Worm (Caenorhabditis elegans): ENCODE results near the gene str-48.

Gene str-48

DNA sequence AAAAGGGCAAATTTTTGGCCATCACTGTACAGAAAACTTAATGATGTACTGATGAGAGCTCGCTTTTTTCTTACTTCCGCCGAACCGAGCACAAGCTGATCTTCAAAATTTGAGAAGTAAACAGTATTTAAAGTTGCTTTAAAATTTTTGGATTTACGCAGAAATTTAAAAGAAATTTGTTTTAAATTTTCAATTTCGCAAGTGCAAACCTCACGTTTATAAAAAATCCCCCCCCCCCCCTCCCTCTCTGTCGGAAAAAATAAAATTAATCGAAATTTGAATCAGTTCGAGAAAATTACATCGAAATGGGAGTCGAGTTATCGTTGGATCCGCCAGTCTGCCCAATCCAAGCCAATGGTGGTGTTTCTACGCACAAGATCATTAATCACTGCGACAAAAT is 31.6 kb downstream of the str-48 start, which contains the start of gene C34D4.3:
C34D4.3 (plus strand) TSS at position 301 of the 400 bp plus-strand sequence.
- TF ChIP-seq nhr-6 (tag; optimal IDR thresholded peaks at IDR 0.05) (no peak), nhr-129 (tag; optimal IDR thresholded peaks at IDR 0.05) (no peak), ztf-11 (tag; optimal IDR thresholded peaks at IDR 0.05) (no peak), lin-13 (GFP tag; optimal IDR thresholded peaks at IDR 0.05) (no peak), skn-1 (tag; optimal IDR thresholded peaks at IDR 0.05) (no peak), mbf-1 (tag; optimal IDR thresholded peaks at IDR 0.05) (no peak), egl-27 (tag; optimal IDR thresholded peaks at IDR 0.05) (no peak), peb-1 (tag; optimal IDR thresholded peaks at IDR 0.05) (no peak), blmp-1 (tag; optimal IDR thresholded peaks at IDR 0.05; ENCODE audit: insufficient read depth) (no peak), unc-62 (GFP tag; optimal IDR thresholded peaks at IDR 0.05) (no peak), dmd-4 (tag; optimal IDR thresholded peaks at IDR 0.05) (no peak)

DNA sequence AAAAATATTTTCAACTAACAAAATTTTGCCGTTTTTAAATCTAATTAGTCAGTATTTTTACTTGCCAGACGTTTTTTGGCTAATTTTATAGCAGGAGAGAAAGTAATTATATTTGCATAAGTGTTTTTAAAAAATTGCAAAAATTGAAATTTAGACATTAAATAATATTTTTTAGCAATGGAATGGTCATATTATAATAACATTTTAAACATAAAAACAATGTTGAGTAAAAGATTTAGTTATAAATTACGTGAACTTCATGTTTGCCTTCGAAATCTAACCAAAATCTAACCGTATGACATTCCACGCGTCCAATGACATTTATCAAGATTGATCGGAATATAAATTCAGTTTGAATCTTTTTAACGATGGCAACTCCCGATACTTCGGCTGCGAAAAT is 32.6 kb downstream of the str-48 start, which contains the start of gene C34D4.2:
C34D4.2 (plus strand) TSS at position 301 of the 400 bp plus-strand sequence.
- TF ChIP-seq F13H6.1 (tag; optimal IDR thresholded peaks at IDR 0.05) (no peak), unc-55 (GFP tag; optimal IDR thresholded peaks at IDR 0.05) (no peak), ztf-1 (GFP tag; conservative IDR thresholded peaks at IDR 0.05) (no peak), nhr-237 (tag; optimal IDR thresholded peaks at IDR 0.05) (no peak), elt-3 (tag; optimal IDR thresholded peaks at IDR 0.05) (no peak), ama-1 (optimal IDR thresholded peaks at IDR 0.05) (no peak), sma-3 (GFP tag; optimal IDR thresholded peaks at IDR 0.05) (no peak), ceh-16 (tag; optimal IDR thresholded peaks at IDR 0.05) (no peak), aly-2 (tag; optimal IDR thresholded peaks at IDR 0.05) (no peak), Y55F3AM.14 (GFP tag; optimal IDR thresholded peaks at IDR 0.05) (no peak), C34F6.9 (tag; optimal IDR thresholded peaks at IDR 0.05) (no peak), nhr-21 (tag; optimal IDR thresholded peaks at IDR 0.05) (no peak), mbf-1 (tag; optimal IDR thresholded peaks at IDR 0.05) (no peak)

- TF ChIP-seq C34F6.9 (tag; optimal IDR thresholded peaks at IDR 0.05): peak; percentile 33
- TF ChIP-seq crh-2 (tag; optimal IDR thresholded peaks at IDR 0.05): no peak
- no peak for TF ChIP-seq Y55F3AM.14 (GFP tag; optimal IDR thresholded peaks at IDR 0.05)
- TF ChIP-seq sem-4 (tag; optimal IDR thresholded peaks at IDR 0.05): no peak
These were observed 34.6 kb downstream of the str-48 start, which contains the start of gene maph-9 for ce11 chrIV:7156356-7156755. maph-9 (plus strand) TSS chrIV:7156628.

DNA sequence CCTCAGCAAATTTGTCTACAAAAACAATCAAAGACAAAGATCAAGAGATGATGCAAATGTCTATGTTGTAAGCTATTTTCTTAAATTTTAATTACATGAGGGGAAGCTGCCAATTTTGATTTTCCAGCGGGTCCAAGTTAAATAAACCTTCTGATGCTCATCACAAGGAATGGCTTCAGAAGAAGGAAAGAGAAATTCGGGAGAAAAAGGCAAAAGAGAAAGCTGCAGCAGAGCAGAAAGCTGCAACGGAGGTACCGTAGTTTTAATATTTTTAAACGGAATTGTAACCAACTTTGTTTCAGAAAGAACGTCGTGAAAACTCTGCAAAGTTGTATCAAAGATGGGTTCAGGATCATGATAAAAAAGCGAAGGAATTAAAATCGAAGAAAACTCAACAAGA is 36.4 kb downstream of the str-48 start:
- TF ChIP-seq mdl-1 (tag; optimal IDR thresholded peaks at IDR 0.05) (no peak), ceh-82 (tag; optimal IDR thresholded peaks at IDR 0.05) (no peak), gmeb-1 (tag; optimal IDR thresholded peaks at IDR 0.05) (no peak), nhr-10 (tag; optimal IDR thresholded peaks at IDR 0.05) (no peak), alr-1 (tag; optimal IDR thresholded peaks at IDR 0.05) (no peak), mab-5 (tag; optimal IDR thresholded peaks at IDR 0.05) (no peak)

DNA sequence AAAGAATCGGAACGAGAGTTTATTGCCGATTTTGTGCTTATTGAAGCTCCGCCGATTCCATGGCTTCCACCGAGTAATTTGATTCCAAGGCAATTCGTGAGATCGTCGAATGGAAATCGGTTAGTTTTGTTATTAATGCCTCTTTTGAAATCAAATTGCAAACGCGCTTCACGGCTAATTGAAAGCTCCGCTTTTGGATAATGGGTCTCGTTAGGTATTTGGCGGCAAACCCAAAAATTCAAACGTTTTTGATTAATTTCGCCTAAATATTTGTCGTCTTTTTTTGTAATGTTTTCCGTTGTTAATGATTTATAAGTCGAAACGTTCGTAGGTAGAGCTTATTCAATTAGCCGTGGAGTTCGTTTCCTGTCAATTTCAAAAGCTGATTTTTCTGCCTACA is 37.8 kb downstream of the str-48 start:
- no peak for TF ChIP-seq lin-39 (tag; optimal IDR thresholded peaks at IDR 0.05)
- no peak for TF ChIP-seq fos-1 (tag; optimal IDR thresholded peaks at IDR 0.05)
- no peak for TF ChIP-seq dmd-4 (tag; optimal IDR thresholded peaks at IDR 0.05)
- no peak for TF ChIP-seq nhr-237 (tag; optimal IDR thresholded peaks at IDR 0.05)
- TF ChIP-seq zag-1 (tag; optimal IDR thresholded peaks at IDR 0.05): no peak
- no peak for TF ChIP-seq lsy-2 (tag; optimal IDR thresholded peaks at IDR 0.05)

ce11 chrIV:7165723-7166122 is 43.9 kb downstream of the str-48 start, which contains the start of gene rpc-1:
rpc-1 (minus strand) TSS chrIV:7165748.
- TF ChIP-seq gmeb-1 (tag; optimal IDR thresholded peaks at IDR 0.05): peak; percentile 83
- peak; percentile 85 for TF ChIP-seq nhr-129 (tag; optimal IDR thresholded peaks at IDR 0.05)
- TF ChIP-seq sma-3 (GFP tag; optimal IDR thresholded peaks at IDR 0.05): no peak
- TF ChIP-seq lsy-2 (tag; optimal IDR thresholded peaks at IDR 0.05): peak in 1 of 2 experiments; percentile 56
- peak; percentile 63 for TF ChIP-seq C34F6.9 (tag; optimal IDR thresholded peaks at IDR 0.05)

Data from whole organism, L2 larva.